Fruit fly (Drosophila melanogaster) whole organism, embryonic: ENCODE results near the gene CG3457.

Experiments used
- Ada2b ChIP-seq: fragments of 200-800 bp; sonication (Bioruptor generic); IDR thresholded peaks from 2 replicates; pipeline ENCODE4 v1.3.6; 2022; ENCODE audit warnings: missing biosample characterization, missing genetic modification characterization
- CG11504 ChIP-seq: fragments of 200-800 bp; sonication (Bioruptor generic); optimal IDR thresholded peaks from 3 replicates; lab custom pipeline; 2019; ENCODE audit warnings: missing biosample characterization, mild to moderate bottlenecking, missing genetic modification characterization, moderate library complexity
- CG11695 ChIP-seq: fragments of 200-800 bp; sonication (Bioruptor generic); IDR thresholded peaks from 3 replicates; pipeline ENCODE4 v1.3.6; 2022; ENCODE audit warnings: missing biosample characterization, missing genetic modification characterization
- CG17359 ChIP-seq: fragments of 200-800 bp; sonication (Bioruptor generic); optimal IDR thresholded peaks from 3 replicates; lab custom pipeline; 2018; ENCODE audit warnings: missing biosample characterization, mild to moderate bottlenecking, missing genetic modification characterization, moderate library complexity
- CG32532 ChIP-seq: fragments of 200-800 bp; sonication (Bioruptor generic); IDR thresholded peaks from 2 replicates; pipeline ENCODE4 v1.3.6; 2022; ENCODE audit warnings: missing biosample characterization, missing genetic modification characterization
- CG6689 ChIP-seq: fragments of 200-800 bp; sonication (Bioruptor generic); IDR thresholded peaks from 2 replicates; pipeline ENCODE4 v1.3.6; 2022; ENCODE audit warnings: missing biosample characterization, missing genetic modification characterization
- Deaf1 ChIP-seq: fragments of 200-800 bp; optimal IDR thresholded peaks from 3 replicates; lab custom pipeline; 2019; ENCODE audit warnings: missing biosample characterization, mild to moderate bottlenecking, missing genetic modification characterization, moderate library complexity
- Dll ChIP-seq: fragments of 200-800 bp; sonication (Bioruptor generic); IDR thresholded peaks from 4 replicates; pipeline ENCODE4 v1.3.6; 2022; ENCODE audit warnings: missing biosample characterization, missing genetic modification characterization; ENCODE audit not compliant: partially characterized antibody
- Drgx ChIP-seq: fragments of 200-800 bp; sonication (Bioruptor generic); IDR thresholded peaks from 2 replicates; pipeline ENCODE4 v1.3.6; 2022; ENCODE audit warnings: missing biosample characterization, missing genetic modification characterization
- Ets65A ChIP-seq: fragments of 200-800 bp; sonication (Bioruptor generic); peaks from one replicate; lab custom pipeline; 2016; ENCODE audit warnings: missing biosample characterization, missing genetic modification characterization
- Hmx ChIP-seq: fragments of 200-800 bp; sonication (Bioruptor generic); optimal IDR thresholded peaks from 2 replicates; lab custom pipeline; 2016; ENCODE audit warnings: missing biosample characterization, missing genetic modification characterization
- Hr39 ChIP-seq: fragments of >200 bp; optimal IDR thresholded peaks from 2 replicates; lab custom pipeline; 2017
- Hr78 ChIP-seq, 2 experiments: fragments of 200-800 bp in 1 of 2; fragments of >200 bp in 1 of 2; sonication (Bioruptor generic) in 1 of 2; optimal IDR thresholded peaks; 2 replicates each; lab custom pipeline; 2017 to 2019; ENCODE audit warnings: missing biosample characterization in 2 of 2, missing genetic modification characterization in 2 of 2, mild to moderate bottlenecking in 1 of 2, moderate library complexity in 1 of 2
- Med ChIP-seq: fragments of 200-800 bp; sonication (Bioruptor generic); peaks from one replicate; lab custom pipeline; 2016; ENCODE audit warnings: missing biosample characterization, missing genetic modification characterization, mild to moderate bottlenecking, inconsistent platforms, moderate library complexity
- Pdp1 ChIP-seq, 2 experiments: fragments of 200-800 bp; sonication (Bioruptor generic); optimal IDR thresholded peaks; 3 replicates each; lab custom pipeline; 2016; ENCODE audit warnings: missing biosample characterization in 2 of 2, missing genetic modification characterization in 2 of 2, mild to moderate bottlenecking in 1 of 2, moderate library complexity in 1 of 2
- Sox100B ChIP-seq: fragments of 200-800 bp; sonication (Bioruptor generic); optimal IDR thresholded peaks from 3 replicates; lab custom pipeline; 2018; ENCODE audit warnings: missing biosample characterization, mild to moderate bottlenecking, missing genetic modification characterization
- Sox102F ChIP-seq: fragments of 200-800 bp; sonication (Bioruptor generic); optimal IDR thresholded peaks from 2 replicates; lab custom pipeline; 2018; ENCODE audit warnings: missing biosample characterization, mild to moderate bottlenecking, missing genetic modification characterization, moderate library complexity
- Stat92E ChIP-seq, 3 experiments: fragments of >200 bp in 2 of 3; fragments of 200-800 bp in 1 of 3; sonication (Bioruptor generic) in 1 of 3; optimal IDR thresholded peaks; 2 replicates each; lab custom pipeline; 2017 to 2019; ENCODE audit warnings: missing biosample characterization in 3 of 3, missing genetic modification characterization in 3 of 3, mild to moderate bottlenecking in 1 of 3, moderate library complexity in 1 of 3
- Xrp1 ChIP-seq: fragments of 200-800 bp; sonication (Bioruptor generic); IDR thresholded peaks from 2 replicates; pipeline ENCODE4 v1.3.6; 2022; ENCODE audit warnings: missing biosample characterization, missing genetic modification characterization
- ara ChIP-seq: fragments of 200-800 bp; sonication (Bioruptor generic); IDR thresholded peaks from 2 replicates; pipeline ENCODE4 v1.3.6; 2022; ENCODE audit warnings: missing biosample characterization, missing genetic modification characterization
- dysf ChIP-seq: fragments of 200-800 bp; sonication (Bioruptor generic); IDR thresholded peaks from 3 replicates; pipeline ENCODE4 v1.3.6; 2022; ENCODE audit warnings: missing biosample characterization, missing genetic modification characterization
- exex ChIP-seq: fragments of 200-800 bp; sonication (Bioruptor generic); optimal IDR thresholded peaks from 4 replicates; lab custom pipeline; 2018; ENCODE audit warnings: missing biosample characterization, mild to moderate bottlenecking, missing genetic modification characterization, moderate library complexity
- hkb ChIP-seq, 2 experiments: fragments of 200-800 bp in 1 of 2; fragments of >200 bp in 1 of 2; sonication (Bioruptor generic) in 1 of 2; IDR thresholded peaks in 1 of 2; optimal IDR thresholded peaks in 1 of 2; 2 replicates each; pipeline versions ENCODE4 v1.3.6 to Lab custom; 2017 to 2022; ENCODE audit warnings: missing biosample characterization in 1 of 2, missing genetic modification characterization in 1 of 2
- kay ChIP-seq: fragments of 200-800 bp; sonication (Bioruptor generic); optimal IDR thresholded peaks from 2 replicates; lab custom pipeline; 2016; ENCODE audit warnings: missing biosample characterization, missing genetic modification characterization
- lbe ChIP-seq: fragments of 200-800 bp; sonication (Bioruptor generic); optimal IDR thresholded peaks from 2 replicates; lab custom pipeline; 2016; ENCODE audit warnings: missing biosample characterization, mild to moderate bottlenecking, missing genetic modification characterization
- nmo ChIP-seq: fragments of 200-800 bp; sonication (Bioruptor generic); optimal IDR thresholded peaks from 2 replicates; lab custom pipeline; 2018; ENCODE audit warnings: missing biosample characterization, mild to moderate bottlenecking, missing genetic modification characterization, moderate library complexity
- nom ChIP-seq: fragments of 200-800 bp; sonication (Bioruptor generic); optimal IDR thresholded peaks from 2 replicates; lab custom pipeline; 2017; ENCODE audit warnings: missing biosample characterization, missing genetic modification characterization, mild to moderate bottlenecking, moderate library complexity, missing genetic modification reagents
- pan ChIP-seq, 4 experiments: fragments of >200 bp in 3 of 4; fragments of 200-800 bp in 1 of 4; sonication (Bioruptor generic) in 1 of 4; optimal IDR thresholded peaks in 3 of 4; IDR thresholded peaks in 1 of 4; 2 replicates each; pipeline versions ENCODE4 v1.3.6 to Lab custom; 2017 to 2022; ENCODE audit warnings: missing biosample characterization in 2 of 4, missing genetic modification characterization in 2 of 4, mixed read lengths in 1 of 4
- phol ChIP-seq: fragments of 200-800 bp; sonication (Bioruptor generic); optimal IDR thresholded peaks from 3 replicates; lab custom pipeline; 2018; ENCODE audit warnings: missing biosample characterization, mild to moderate bottlenecking, missing genetic modification characterization, moderate library complexity
- row ChIP-seq: fragments of 200-800 bp; sonication (Bioruptor generic); IDR thresholded peaks from 3 replicates; pipeline ENCODE4 v1.3.6; 2022; ENCODE audit warnings: missing biosample characterization, missing genetic modification characterization
- sens ChIP-seq: fragments of 200-800 bp; sonication (Bioruptor generic); peaks from one replicate; lab custom pipeline; 2016; ENCODE audit warnings: missing biosample characterization, missing genetic modification characterization
- tin ChIP-seq: fragments of 200-800 bp; sonication (Bioruptor generic); optimal IDR thresholded peaks from 3 replicates; lab custom pipeline; 2016; ENCODE audit warnings: missing biosample characterization, missing genetic modification characterization

The CG3457 gene

dm6 chrX:2194208-2195094 lies 6.8 kb downstream of the CG3457 start (continued):
- no peak for TF ChIP-seq Hmx (GFP tag; lab: Kevin White, UChicago)
- peak; percentile 87 for TF ChIP-seq Deaf1 (tag; lab: Kevin White, UChicago)
- no peak for TF ChIP-seq CG11695 (GFP tag; lab: Robert Waterston, UW)
- peak; percentile 48; the same call in 1 of the 2 replicates for TF ChIP-seq CG32532 (GFP tag; lab: Robert Waterston, UW)
- TF ChIP-seq Pdp1 (GFP tag; optimal IDR thresholded peaks at IDR 0.05; lab: Kevin White, UChicago): peak in 1 of 2 experiments; percentile 17
- peak; percentile 75 for TF ChIP-seq exex (tag; lab: Kevin White, UChicago)
- 0 out of 4 replicates have a peak, but pooled peaks have one; percentile 35 for TF ChIP-seq Dll (GFP tag; lab: Robert Waterston, UW)

dm6 chrX:2196086-2196732 lies 8.6 kb downstream of the CG3457 start:
- TF ChIP-seq CG17359 (tag; lab: Kevin White, UChicago) (peak; percentile 6), Hr39 (no peak), Med (GFP tag; lab: Kevin White, UChicago) (peak; percentile 40), CG6689 (0 out of 2 replicates have a peak, but pooled peaks have one; percentile 26), pan (optimal IDR thresholded peaks at IDR 0.05; lab: Kevin White, UChicago) (no peak), pan (GFP tag; optimal IDR thresholded peaks at IDR 0.05 in 1 of 2, IDR thresholded peaks at IDR 0.05 in 1 of 2) (peak in 1 of 2 experiments; percentile 24), Ets65A (GFP tag; lab: Kevin White, UChicago) (peak; percentile 6), tin (GFP tag; lab: Kevin White, UChicago) (no peak), Xrp1 (GFP tag; lab: Robert Waterston, UW) (peak; percentile 30; the same call in 1 of the 2 replicates), Drgx (GFP tag; lab: Robert Waterston, UW) (peak; percentile 74), dysf (GFP tag; lab: Robert Waterston, UW) (peak; percentile 34; the same call in 1 of the 3 replicates), Stat92E (GFP tag; optimal IDR thresholded peaks at IDR 0.05; lab: Kevin White, UChicago) (no peak), hkb (optimal IDR thresholded peaks at IDR 0.05; lab: Kevin White, UChicago) (no peak), hkb (GFP tag; IDR thresholded peaks at IDR 0.05; lab: Robert Waterston, UW) (peak; percentile 39; the same call in 1 of the 2 replicates), nmo (GFP tag; lab: Kevin White, UChicago) (peak; percentile 2), phol (peak; percentile 2), Sox102F (GFP tag; lab: Kevin White, UChicago) (peak; percentile 15), row (GFP tag; lab: Robert Waterston, UW) (0 out of 3 replicates have a peak, but pooled peaks have one; percentile 8), sens (peak; percentile 49), lbe (GFP tag; lab: Kevin White, UChicago) (peak; percentile 16), nom (GFP tag; lab: Kevin White, UChicago) (peak; percentile 47), kay (no peak), CG11504 (peak; percentile 24), Hr78 (GFP tag; optimal IDR thresholded peaks at IDR 0.05; lab: Kevin White, UChicago) (peak in 1 of 2 experiments; percentile 43), Ada2b (GFP tag; lab: Robert Waterston, UW) (0 out of 2 replicates have a peak, but pooled peaks have one; percentile 12), ara (GFP tag; lab: Robert Waterston, UW) (0 out of 2 replicates have a peak, but pooled peaks have one; percentile 36), Sox100B (GFP tag; lab: Kevin White, UChicago) (no peak)
